Worm (Caenorhabditis elegans): ENCODE data around the gene ZK218.5.

DNA sequence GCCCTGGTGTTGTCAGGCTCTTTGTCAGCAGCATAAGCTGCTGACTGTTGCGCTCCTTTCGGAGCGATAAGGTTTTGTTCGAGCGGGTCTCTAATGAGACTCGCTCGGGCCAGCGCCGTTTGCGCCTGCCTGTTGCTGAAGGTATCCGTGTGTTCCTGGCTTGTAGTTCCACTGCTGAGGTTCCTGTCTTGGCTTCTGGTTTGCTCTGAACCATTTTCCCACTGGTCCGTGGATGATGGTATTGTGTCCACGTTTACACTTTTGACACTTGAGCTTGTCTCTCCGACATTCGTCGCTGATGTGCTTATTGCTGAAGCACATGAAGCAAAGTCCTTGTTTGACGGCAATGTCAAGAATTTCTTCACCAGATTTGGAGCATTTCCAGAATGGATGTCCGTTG is 50.4 kb downstream of the ZK218.5 start:
- TF ChIP-seq nhr-237 (tag; optimal IDR thresholded peaks at IDR 0.05), result no peak
- no peak for TF ChIP-seq ceh-16 (tag; optimal IDR thresholded peaks at IDR 0.05)
- no peak for TF ChIP-seq nhr-12 (tag; optimal IDR thresholded peaks at IDR 0.05)
- no peak for TF ChIP-seq unc-62 (GFP tag; optimal IDR thresholded peaks at IDR 0.05)

Measured in whole organism, L3 larva.